Fruit fly (Drosophila melanogaster) whole organism, embryonic: ENCODE results near the gene CG8420.

Experiments used
- Antp ChIP-seq: fragments of 200-800 bp; sonication (Bioruptor generic); optimal IDR thresholded peaks from 3 replicates; lab custom pipeline; 2016; ENCODE audit warnings: missing biosample characterization, missing genetic modification characterization
- CG12104 ChIP-seq: fragments of 200-800 bp; sonication (Bioruptor generic); optimal IDR thresholded peaks from 3 replicates; lab custom pipeline; 2016; ENCODE audit warnings: missing biosample characterization, missing genetic modification characterization
- CG12219 ChIP-seq: fragments of 200-800 bp; sonication (Bioruptor generic); optimal IDR thresholded peaks from 3 replicates; lab custom pipeline; 2018; ENCODE audit warnings: missing biosample characterization, mild to moderate bottlenecking, missing genetic modification characterization
- CG13775 ChIP-seq: fragments of 200-800 bp; sonication (Bioruptor generic); optimal IDR thresholded peaks from 3 replicates; lab custom pipeline; 2017; ENCODE audit warnings: missing biosample characterization, mild to moderate bottlenecking, missing genetic modification characterization
- CG14014 ChIP-seq: fragments of 200-800 bp; sonication (Bioruptor generic); IDR thresholded peaks from 2 replicates; pipeline ENCODE4 v1.3.6; 2022; ENCODE audit warnings: missing biosample characterization, missing genetic modification characterization
- CG15696 ChIP-seq: fragments of 200-800 bp; sonication (Bioruptor generic); optimal IDR thresholded peaks from 2 replicates; lab custom pipeline; 2019; ENCODE audit warnings: missing biosample characterization, mild to moderate bottlenecking, missing genetic modification characterization, moderate library complexity
- CG16863 ChIP-seq: fragments of 200-800 bp; sonication (Bioruptor generic); optimal IDR thresholded peaks from 3 replicates; lab custom pipeline; 2016; ENCODE audit warnings: missing biosample characterization, missing genetic modification characterization
- CG17186 ChIP-seq: fragments of 200-800 bp; sonication (Bioruptor generic); optimal IDR thresholded peaks from 3 replicates; lab custom pipeline; 2017; ENCODE audit warnings: missing biosample characterization, missing genetic modification reagents, missing genetic modification characterization
- CG17568 ChIP-seq: fragments of 200-800 bp; sonication (Bioruptor generic); optimal IDR thresholded peaks from 2 replicates; lab custom pipeline; 2018; ENCODE audit warnings: missing biosample characterization, mild to moderate bottlenecking, missing genetic modification characterization, moderate library complexity
- CG3065 ChIP-seq: fragments of 200-800 bp; sonication (Bioruptor generic); optimal IDR thresholded peaks from 2 replicates; lab custom pipeline; 2016; ENCODE audit warnings: missing biosample characterization, missing genetic modification characterization
- CG32767 ChIP-seq: fragments of 200-800 bp; sonication (Bioruptor generic); IDR thresholded peaks from 2 replicates; pipeline ENCODE4 v1.3.6; 2022; ENCODE audit warnings: missing biosample characterization, missing genetic modification characterization
- CG3847 ChIP-seq: fragments of 200-800 bp; sonication (Bioruptor generic); IDR thresholded peaks from 2 replicates; pipeline ENCODE4 v1.3.6; 2022; ENCODE audit warnings: missing biosample characterization, missing genetic modification characterization
- CG4424 ChIP-seq: fragments of 200-800 bp; sonication (Bioruptor generic); optimal IDR thresholded peaks from 3 replicates; lab custom pipeline; 2016; ENCODE audit warnings: missing biosample characterization, missing genetic modification characterization
- CG5953 ChIP-seq: fragments of 200-800 bp; sonication (Bioruptor generic); IDR thresholded peaks from 2 replicates; pipeline ENCODE4 v1.3.6; 2022; ENCODE audit warnings: missing biosample characterization, missing genetic modification characterization
- CG6654 ChIP-seq: fragments of 200-800 bp; sonication (Bioruptor generic); optimal IDR thresholded peaks from 2 replicates; lab custom pipeline; 2017; ENCODE audit warnings: missing biosample characterization, mild to moderate bottlenecking, missing genetic modification characterization
- CG6854 ChIP-seq: fragments of 200-800 bp; sonication (Bioruptor generic); optimal IDR thresholded peaks from 3 replicates; lab custom pipeline; 2017; ENCODE audit warnings: missing biosample characterization, mild to moderate bottlenecking, missing genetic modification characterization
- CG8388 ChIP-seq: fragments of 200-800 bp; sonication (Bioruptor generic); optimal IDR thresholded peaks from 2 replicates; lab custom pipeline; 2019; ENCODE audit warnings: missing biosample characterization, mild to moderate bottlenecking, missing genetic modification characterization, moderate library complexity
- CrebB ChIP-seq: fragments of 200-800 bp; sonication (Bioruptor generic); optimal IDR thresholded peaks from 3 replicates; lab custom pipeline; 2018; ENCODE audit warnings: missing biosample characterization, mild to moderate bottlenecking, missing genetic modification characterization
- D19A ChIP-seq: fragments of 200-800 bp; optimal IDR thresholded peaks from 3 replicates; lab custom pipeline; 2019; ENCODE audit warnings: missing biosample characterization, mild to moderate bottlenecking, missing genetic modification characterization, moderate library complexity
- Deaf1 ChIP-seq: fragments of 200-800 bp; optimal IDR thresholded peaks from 3 replicates; lab custom pipeline; 2019; ENCODE audit warnings: missing biosample characterization, mild to moderate bottlenecking, missing genetic modification characterization, moderate library complexity
- Dp ChIP-seq: fragments of 200-800 bp; sonication (Bioruptor generic); optimal IDR thresholded peaks from 2 replicates; lab custom pipeline; 2018; ENCODE audit warnings: missing biosample characterization, mild to moderate bottlenecking, missing genetic modification characterization, moderate library complexity
- E2f1 ChIP-seq: fragments of 200-800 bp; sonication (Bioruptor generic); IDR thresholded peaks from 2 replicates; pipeline ENCODE4 v1.3.6; 2022; ENCODE audit warnings: missing biosample characterization, missing genetic modification characterization
- Ets97D ChIP-seq: fragments of 200-800 bp; sonication (Bioruptor generic); optimal IDR thresholded peaks from 3 replicates; lab custom pipeline; 2016; ENCODE audit warnings: missing biosample characterization, missing genetic modification characterization
- HLH3B ChIP-seq: fragments of 200-800 bp; sonication (Bioruptor generic); IDR thresholded peaks from 2 replicates; pipeline ENCODE4 v1.3.6; 2022; ENCODE audit warnings: missing biosample characterization, missing genetic modification characterization
- Hmr ChIP-seq: fragments of 200-800 bp; sonication (Bioruptor generic); optimal IDR thresholded peaks from 3 replicates; lab custom pipeline; 2017; ENCODE audit warnings: mild to moderate bottlenecking, missing biosample characterization, missing genetic modification reagents, missing genetic modification characterization
- Hsf ChIP-seq: fragments of 200-800 bp; sonication (Bioruptor generic); optimal IDR thresholded peaks from 3 replicates; lab custom pipeline; 2016; ENCODE audit warnings: missing biosample characterization, missing genetic modification characterization
- Mrtf ChIP-seq: fragments of 200-800 bp; sonication (Bioruptor generic); IDR thresholded peaks from 3 replicates; pipeline ENCODE4 v1.3.6; 2022; ENCODE audit warnings: missing biosample characterization, missing genetic modification characterization
- Myb ChIP-seq: fragments of 200-800 bp; sonication (Bioruptor generic); optimal IDR thresholded peaks from 2 replicates; lab custom pipeline; 2016; ENCODE audit warnings: missing biosample characterization, missing genetic modification characterization
- Nf-YC ChIP-seq: fragments of 200-800 bp; optimal IDR thresholded peaks from 3 replicates; lab custom pipeline; 2019; ENCODE audit warnings: missing biosample characterization, mild to moderate bottlenecking, missing genetic modification characterization, moderate library complexity
- Six4 ChIP-seq: fragments of 200-800 bp; sonication (Bioruptor generic); optimal IDR thresholded peaks from 2 replicates; lab custom pipeline; 2016; ENCODE audit warnings: missing biosample characterization, missing genetic modification characterization
- Sox100B ChIP-seq: fragments of 200-800 bp; sonication (Bioruptor generic); optimal IDR thresholded peaks from 3 replicates; lab custom pipeline; 2018; ENCODE audit warnings: missing biosample characterization, mild to moderate bottlenecking, missing genetic modification characterization
- Vsx1 ChIP-seq: fragments of 200-800 bp; sonication (Bioruptor generic); optimal IDR thresholded peaks from 2 replicates; lab custom pipeline; 2017; ENCODE audit warnings: missing biosample characterization, mild to moderate bottlenecking, missing genetic modification characterization, missing genetic modification reagents
- Xrp1 ChIP-seq: fragments of 200-800 bp; sonication (Bioruptor generic); IDR thresholded peaks from 2 replicates; pipeline ENCODE4 v1.3.6; 2022; ENCODE audit warnings: missing biosample characterization, missing genetic modification characterization
- aop ChIP-seq: fragments of 200-800 bp; sonication (Bioruptor generic); IDR thresholded peaks from 2 replicates; pipeline ENCODE4 v1.3.6; 2022; ENCODE audit warnings: missing biosample characterization, missing genetic modification characterization
- az2 ChIP-seq: fragments of 200-800 bp; sonication (Bioruptor generic); optimal IDR thresholded peaks from 3 replicates; lab custom pipeline; 2016; ENCODE audit warnings: missing biosample characterization, missing genetic modification characterization
- bsh ChIP-seq, 2 experiments: fragments of 200-800 bp; sonication (Bioruptor generic); optimal IDR thresholded peaks; 2 replicates each; lab custom pipeline; 2017 to 2018; ENCODE audit warnings: mild to moderate bottlenecking in 2 of 2, missing biosample characterization in 2 of 2, missing genetic modification characterization in 2 of 2, moderate library complexity in 1 of 2
- cato ChIP-seq: fragments of 200-800 bp; sonication (Bioruptor generic); optimal IDR thresholded peaks from 2 replicates; lab custom pipeline; 2016; ENCODE audit warnings: missing biosample characterization, missing genetic modification characterization, borderline replicate concordance
- chif ChIP-seq, 2 experiments: fragments of 200-800 bp; sonication (Bioruptor generic); optimal IDR thresholded peaks; 3 replicates each; lab custom pipeline; 2016; ENCODE audit warnings: missing biosample characterization in 2 of 2, missing genetic modification characterization in 2 of 2
- chm ChIP-seq: fragments of 200-800 bp; sonication (Bioruptor generic); IDR thresholded peaks from 2 replicates; pipeline ENCODE4 v1.3.6; 2022; ENCODE audit warnings: missing biosample characterization, missing genetic modification characterization
- fd96Cb ChIP-seq: fragments of 200-800 bp; sonication (Bioruptor generic); optimal IDR thresholded peaks from 2 replicates; lab custom pipeline; 2018; ENCODE audit warnings: missing biosample characterization, mild to moderate bottlenecking, missing genetic modification characterization, moderate library complexity
- insv ChIP-seq, 2 experiments: fragments of 200-800 bp; sonication (Bioruptor generic); optimal IDR thresholded peaks; 3 replicates each; lab custom pipeline; 2016 to 2018; ENCODE audit warnings: missing biosample characterization in 2 of 2, missing genetic modification characterization in 2 of 2
- jing ChIP-seq: fragments of 200-800 bp; sonication (Bioruptor generic); optimal IDR thresholded peaks from 2 replicates; lab custom pipeline; 2018; ENCODE audit warnings: missing biosample characterization, mild to moderate bottlenecking, missing genetic modification characterization
- mam ChIP-seq: fragments of 200-800 bp; sonication (Bioruptor generic); optimal IDR thresholded peaks from 3 replicates; lab custom pipeline; 2016; ENCODE audit warnings: missing biosample characterization, missing genetic modification characterization
- nom ChIP-seq: fragments of 200-800 bp; sonication (Bioruptor generic); optimal IDR thresholded peaks from 2 replicates; lab custom pipeline; 2017; ENCODE audit warnings: missing biosample characterization, missing genetic modification characterization, mild to moderate bottlenecking, moderate library complexity, missing genetic modification reagents
- pita ChIP-seq: fragments of 200-800 bp; sonication (Bioruptor generic); optimal IDR thresholded peaks from 2 replicates; lab custom pipeline; 2017; ENCODE audit warnings: missing biosample characterization, mild to moderate bottlenecking, missing genetic modification characterization
- ranshi ChIP-seq: fragments of 200-800 bp; sonication (Bioruptor generic); IDR thresholded peaks from 2 replicates; pipeline ENCODE4 v1.3.6; 2022; ENCODE audit warnings: missing biosample characterization, missing genetic modification characterization
- sisA ChIP-seq: fragments of 200-800 bp; sonication (Bioruptor generic); IDR thresholded peaks from 2 replicates; pipeline ENCODE4 v1.3.6; 2022; ENCODE audit warnings: missing biosample characterization, missing genetic modification characterization
- sob ChIP-seq: fragments of 200-800 bp; sonication (Bioruptor generic); IDR thresholded peaks from 2 replicates; pipeline ENCODE4 v1.3.6; 2022; ENCODE audit warnings: missing biosample characterization, missing genetic modification characterization
- stwl ChIP-seq: fragments of 200-800 bp; sonication (Bioruptor generic); optimal IDR thresholded peaks from 3 replicates; lab custom pipeline; 2018; ENCODE audit warnings: missing biosample characterization, mild to moderate bottlenecking, missing genetic modification characterization, moderate library complexity
- toy ChIP-seq: fragments of 200-800 bp; sonication (Bioruptor generic); IDR thresholded peaks from 2 replicates; pipeline ENCODE4 v1.3.6; 2022; ENCODE audit warnings: missing biosample characterization, missing genetic modification characterization

Gene CG8420

dm6 chr3R:9237268-9238091, 9.0 kb upstream of the CG8420 start, which contains the start of gene pum (continued):
- TF ChIP-seq pita (no peak), CG17186 (GFP tag; lab: Kevin White, UChicago) (peak; percentile 75), CG6654 (GFP tag; lab: Kevin White, UChicago) (no peak), stwl (tag; lab: Kevin White, UChicago) (peak; percentile 57), Six4 (GFP tag; lab: Kevin White, UChicago) (peak; percentile 30), E2f1 (peak; percentile 38; the same call in 1 of the 2 replicates), Deaf1 (tag; lab: Kevin White, UChicago) (peak; percentile 36), cato (GFP tag; lab: Kevin White, UChicago) (peak; percentile 10), toy (GFP tag; lab: Robert Waterston, UW) (no peak), CG14014 (GFP tag; lab: Robert Waterston, UW) (peak; percentile 68), CG15696 (peak; percentile 39), CG12104 (GFP tag; lab: Kevin White, UChicago) (peak; percentile 37), sob (0 out of 2 replicates have a peak, but pooled peaks have one; percentile 4), sisA (GFP tag; lab: Robert Waterston, UW) (peak; percentile 39; the same call in 1 of the 2 replicates), CG13775 (peak; percentile 18), Xrp1 (GFP tag; lab: Robert Waterston, UW) (peak; percentile 36; the same call in 1 of the 2 replicates), Sox100B (GFP tag; lab: Kevin White, UChicago) (peak; percentile 37), Hmr (GFP tag; lab: Kevin White, UChicago) (peak; percentile 33), aop (GFP tag; lab: Robert Waterston, UW) (no peak), fd96Cb (tag; lab: Kevin White, UChicago) (peak; percentile 21), az2 (GFP tag; lab: Kevin White, UChicago) (peak; percentile 47), Ets97D (GFP tag; lab: Kevin White, UChicago) (no peak), bsh (GFP tag; optimal IDR thresholded peaks at IDR 0.05; lab: Kevin White, UChicago) (peak; percentile 50 to 83), Nf-YC (peak; percentile 59), CG3847 (peak; percentile 60), chif (GFP tag; optimal IDR thresholded peaks at IDR 0.05; lab: Kevin White, UChicago) (no peak), ranshi (GFP tag; lab: Robert Waterston, UW) (peak; percentile 52; the same call in 1 of the 2 replicates), CG32767 (GFP tag; lab: Robert Waterston, UW) (peak; percentile 6; the same call in 1 of the 2 replicates), HLH3B (GFP tag; lab: Robert Waterston, UW) (peak; percentile 30; the same call in 1 of the 2 replicates)
- TF ChIP-seq, all 482 proteins: peak for 140

DNA sequence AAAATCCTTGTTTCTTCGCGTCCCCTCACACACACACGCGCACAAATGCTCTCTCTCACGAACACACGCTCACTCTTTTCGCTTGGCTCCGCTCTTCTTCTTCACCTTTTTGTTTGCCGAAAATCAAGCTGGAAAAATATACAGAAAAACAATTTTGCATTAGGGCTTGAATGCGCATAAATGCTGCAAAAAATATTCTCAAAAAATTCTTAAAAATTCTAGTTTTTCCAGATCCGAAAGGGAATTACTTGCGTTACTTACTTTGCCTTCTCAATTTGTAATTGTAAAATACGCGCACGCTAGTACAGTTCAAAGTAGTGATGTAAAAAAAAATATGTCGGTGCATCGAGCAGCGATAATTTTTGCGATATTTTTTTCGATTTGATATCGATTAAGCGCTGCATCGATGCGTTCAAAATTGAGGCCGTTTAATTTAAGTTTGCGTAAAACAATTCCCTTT, 6.5 kb upstream of the CG8420 start:
- TF ChIP-seq jing (GFP tag; lab: Kevin White, UChicago) (no peak), Antp (GFP tag; lab: Kevin White, UChicago) (no peak), nom (GFP tag; lab: Kevin White, UChicago) (peak; percentile 59), Vsx1 (GFP tag; lab: Kevin White, UChicago) (no peak), chm (GFP tag; lab: Robert Waterston, UW) (no peak), CG5953 (GFP tag; lab: Robert Waterston, UW) (no peak), CG6854 (no peak), Myb (peak; percentile 94), Mrtf (no peak), mam (GFP tag; lab: Kevin White, UChicago) (no peak), CrebB (tag; lab: Kevin White, UChicago) (no peak), CG3065 (GFP tag; lab: Kevin White, UChicago) (no peak), CG17568 (GFP tag; lab: Kevin White, UChicago) (peak; percentile 14), CG16863 (GFP tag; lab: Kevin White, UChicago) (no peak), CG8388 (GFP tag; lab: Kevin White, UChicago) (no peak), Dp (peak; percentile 80), insv (GFP tag; optimal IDR thresholded peaks at IDR 0.05; lab: Kevin White, UChicago) (no peak), Hsf (GFP tag; lab: Kevin White, UChicago) (no peak), CG4424 (no peak), D19A (tag; lab: Kevin White, UChicago) (peak; percentile 66), CG12219 (no peak)
